Fruit fly (Drosophila melanogaster) whole organism, embryonic: ENCODE data around the gene Notum.

ENCODE experiments used
- Asciz ChIP-seq: fragments of 200-800 bp; sonication (Bioruptor generic); optimal IDR thresholded peaks from 2 replicates; lab custom pipeline; 2017; ENCODE audit warnings: missing biosample characterization, mild to moderate bottlenecking, missing genetic modification characterization, missing genetic modification reagents
- C15 ChIP-seq: fragments of 200-800 bp; sonication (Bioruptor generic); IDR thresholded peaks from 3 replicates; pipeline ENCODE4 v1.3.6; 2022; ENCODE audit warnings: missing biosample characterization, missing genetic modification characterization
- CG11247 ChIP-seq: fragments of 200-800 bp; sonication (Bioruptor generic); IDR thresholded peaks from 2 replicates; pipeline ENCODE4 v1.3.6; 2022; ENCODE audit warnings: missing biosample characterization, missing genetic modification characterization
- CG11398 ChIP-seq: fragments of 200-800 bp; sonication (Bioruptor generic); optimal IDR thresholded peaks from 2 replicates; lab custom pipeline; 2016; ENCODE audit warnings: missing biosample characterization, missing genetic modification characterization
- CG11696 ChIP-seq: fragments of 200-800 bp; sonication (Bioruptor generic); IDR thresholded peaks from 2 replicates; pipeline ENCODE4 v1.3.6; 2022; ENCODE audit warnings: missing biosample characterization, missing genetic modification characterization
- CG14667 ChIP-seq: fragments of 200-800 bp; sonication (Bioruptor generic); IDR thresholded peaks from 2 replicates; pipeline ENCODE4 v1.3.6; 2022; ENCODE audit warnings: missing biosample characterization, missing genetic modification characterization
- CG17612 ChIP-seq: fragments of 200-800 bp; sonication (Bioruptor generic); IDR thresholded peaks from 2 replicates; pipeline ENCODE4 v1.3.6; 2022; ENCODE audit warnings: missing biosample characterization, missing genetic modification characterization
- CG2116 ChIP-seq: fragments of 200-800 bp; sonication (Bioruptor generic); optimal IDR thresholded peaks from 3 replicates; lab custom pipeline; 2018; ENCODE audit warnings: missing biosample characterization, mild to moderate bottlenecking, missing genetic modification characterization
- CG2202 ChIP-seq: fragments of 200-800 bp; sonication (Bioruptor generic); optimal IDR thresholded peaks from 2 replicates; lab custom pipeline; 2018; ENCODE audit warnings: missing biosample characterization, mild to moderate bottlenecking, missing genetic modification characterization
- CG2889 ChIP-seq: fragments of 200-800 bp; sonication (Bioruptor generic); IDR thresholded peaks from 3 replicates; pipeline ENCODE4 v1.3.6; 2022; ENCODE audit warnings: missing biosample characterization, missing genetic modification characterization
- CG30403 ChIP-seq: fragments of 200-800 bp; sonication (Bioruptor generic); optimal IDR thresholded peaks from 3 replicates; lab custom pipeline; 2016; ENCODE audit warnings: missing biosample characterization, missing genetic modification characterization
- CG3726 ChIP-seq: fragments of 200-800 bp; sonication (Bioruptor generic); IDR thresholded peaks from 3 replicates; pipeline ENCODE4, ENCODE4 v1.3.6; 2022; ENCODE audit warnings: missing biosample characterization, missing genetic modification characterization
- CG4328 ChIP-seq: fragments of 200-800 bp; sonication (Bioruptor generic); optimal IDR thresholded peaks from 3 replicates; lab custom pipeline; 2017; ENCODE audit warnings: missing biosample characterization, missing genetic modification reagents, missing genetic modification characterization
- CG4360 ChIP-seq: fragments of 200-800 bp; sonication (Bioruptor generic); IDR thresholded peaks from 2 replicates; pipeline ENCODE4 v1.3.6; 2022; ENCODE audit warnings: missing biosample characterization, missing genetic modification characterization
- CkIIα-i1 ChIP-seq: fragments of 200-800 bp; sonication (Bioruptor generic); IDR thresholded peaks from 2 replicates; pipeline ENCODE4 v1.3.6; 2022; ENCODE audit warnings: missing biosample characterization, missing genetic modification characterization
- E2f1 ChIP-seq: fragments of 200-800 bp; sonication (Bioruptor generic); IDR thresholded peaks from 2 replicates; pipeline ENCODE4 v1.3.6; 2022; ENCODE audit warnings: missing biosample characterization, missing genetic modification characterization
- Elba2 ChIP-seq: fragments of 200-800 bp; sonication (Bioruptor generic); optimal IDR thresholded peaks from 3 replicates; lab custom pipeline; 2016; ENCODE audit warnings: missing biosample characterization, missing genetic modification characterization
- GATAe ChIP-seq: fragments of 200-800 bp; sonication (Bioruptor generic); conservative IDR thresholded peaks from 2 replicates; pipeline ENCODE4 v1.3.6; 2022; ENCODE audit warnings: missing biosample characterization, missing genetic modification characterization
- Jarid2 ChIP-seq: fragments of 200-800 bp; sonication (Bioruptor generic); optimal IDR thresholded peaks from 3 replicates; lab custom pipeline; 2017; ENCODE audit warnings: mild to moderate bottlenecking, missing biosample characterization, missing genetic modification reagents, missing genetic modification characterization
- Lim3 ChIP-seq: fragments of 200-800 bp; sonication (Bioruptor generic); IDR thresholded peaks from 2 replicates; pipeline ENCODE4 v1.3.6; 2022; ENCODE audit warnings: missing biosample characterization, missing genetic modification characterization
- Med ChIP-seq: fragments of 200-800 bp; sonication (Bioruptor generic); peaks from one replicate; lab custom pipeline; 2016; ENCODE audit warnings: missing biosample characterization, missing genetic modification characterization, mild to moderate bottlenecking, inconsistent platforms, moderate library complexity
- NK7.1 ChIP-seq: fragments of 200-800 bp; sonication (Bioruptor generic); optimal IDR thresholded peaks from 3 replicates; lab custom pipeline; 2016; ENCODE audit warnings: missing biosample characterization, missing genetic modification characterization
- Rfx ChIP-seq: fragments of 200-800 bp; sonication (Bioruptor generic); IDR thresholded peaks from 2 replicates; pipeline ENCODE4 v1.3.6; 2022; ENCODE audit warnings: missing biosample characterization, missing genetic modification characterization
- Stat92E ChIP-seq, 3 experiments: fragments of >200 bp in 2 of 3; fragments of 200-800 bp in 1 of 3; sonication (Bioruptor generic) in 1 of 3; optimal IDR thresholded peaks; 2 replicates each; lab custom pipeline; 2017 to 2019; ENCODE audit warnings: missing biosample characterization in 3 of 3, missing genetic modification characterization in 3 of 3, mild to moderate bottlenecking in 1 of 3, moderate library complexity in 1 of 3
- ara ChIP-seq: fragments of 200-800 bp; sonication (Bioruptor generic); IDR thresholded peaks from 2 replicates; pipeline ENCODE4 v1.3.6; 2022; ENCODE audit warnings: missing biosample characterization, missing genetic modification characterization
- crc ChIP-seq: fragments of 200-800 bp; sonication (Bioruptor generic); optimal IDR thresholded peaks from 2 replicates; lab custom pipeline; 2016; ENCODE audit warnings: missing biosample characterization, missing genetic modification characterization
- crp ChIP-seq, 2 experiments: fragments of 200-800 bp; sonication (Bioruptor generic); optimal IDR thresholded peaks; 2 replicates in 1 of 2; 3 replicates in 1 of 2; lab custom pipeline; 2017; ENCODE audit warnings: missing biosample characterization in 2 of 2, missing genetic modification characterization in 2 of 2, mild to moderate bottlenecking in 1 of 2, moderate library complexity in 1 of 2
- dm ChIP-seq: fragments of 200-800 bp; sonication (Bioruptor generic); optimal IDR thresholded peaks from 3 replicates; lab custom pipeline; 2016; ENCODE audit warnings: missing biosample characterization, missing genetic modification characterization
- eve ChIP-seq, 2 experiments: fragments of >200 bp; optimal IDR thresholded peaks; 2 replicates each; lab custom pipeline; 2017; ENCODE audit warnings: missing biosample characterization in 2 of 2, missing genetic modification characterization in 2 of 2
- fd64A ChIP-seq: fragments of 200-800 bp; sonication (Bioruptor generic); optimal IDR thresholded peaks from 3 replicates; lab custom pipeline; 2018; ENCODE audit warnings: missing biosample characterization, mild to moderate bottlenecking, missing genetic modification characterization
- grau ChIP-seq: fragments of 200-800 bp; optimal IDR thresholded peaks from 3 replicates; lab custom pipeline; 2019; ENCODE audit warnings: missing biosample characterization, mild to moderate bottlenecking, missing genetic modification characterization, moderate library complexity
- gt ChIP-seq: fragments of 200-800 bp; sonication (Bioruptor generic); IDR thresholded peaks from 2 replicates; pipeline ENCODE4 v1.3.6; 2022; ENCODE audit warnings: missing biosample characterization, missing genetic modification characterization
- inv ChIP-seq: fragments of 200-800 bp; sonication (Bioruptor generic); IDR thresholded peaks from 2 replicates; pipeline ENCODE4 v1.3.6; 2022; ENCODE audit warnings: missing biosample characterization, missing genetic modification characterization; ENCODE audit not compliant: partially characterized antibody
- ken ChIP-seq: fragments of 200-800 bp; sonication (Bioruptor generic); IDR thresholded peaks from 3 replicates; pipeline ENCODE4 v1.3.6; 2022; ENCODE audit warnings: missing biosample characterization, missing genetic modification characterization
- klu ChIP-seq: fragments of 200-800 bp; sonication (Bioruptor generic); IDR thresholded peaks from 2 replicates; pipeline ENCODE4 v1.3.6; 2022; ENCODE audit warnings: missing biosample characterization, missing genetic modification characterization
- lab ChIP-seq: fragments of 200-800 bp; sonication (Bioruptor generic); optimal IDR thresholded peaks from 3 replicates; lab custom pipeline; 2017; ENCODE audit warnings: missing biosample characterization, missing genetic modification characterization, mild to moderate bottlenecking, moderate library complexity, missing genetic modification reagents
- lola ChIP-seq, 3 experiments: fragments of >200 bp in 2 of 3; fragments of 200-800 bp in 1 of 3; sonication (Bioruptor generic) in 1 of 3; optimal IDR thresholded peaks; 2 replicates each; lab custom pipeline; 2017 to 2019; ENCODE audit warnings: missing biosample characterization in 3 of 3, missing genetic modification characterization in 3 of 3, mild to moderate bottlenecking in 1 of 3, moderate library complexity in 1 of 3
- onecut ChIP-seq: fragments of 200-800 bp; sonication (Bioruptor generic); IDR thresholded peaks from 2 replicates; pipeline ENCODE4 v1.3.6; 2022; ENCODE audit warnings: missing biosample characterization, missing genetic modification characterization
- otp ChIP-seq: fragments of 200-800 bp; sonication (Bioruptor generic); IDR thresholded peaks from 3 replicates; pipeline ENCODE4, ENCODE4 v1.3.6; 2022; ENCODE audit warnings: missing biosample characterization, missing genetic modification characterization
- pros ChIP-seq: fragments of 200-800 bp; sonication (Bioruptor generic); optimal IDR thresholded peaks from 3 replicates; lab custom pipeline; 2019; ENCODE audit warnings: missing biosample characterization, mild to moderate bottlenecking, missing genetic modification characterization, moderate library complexity
- sna ChIP-seq: fragments of 200-800 bp; sonication (Bioruptor generic); IDR thresholded peaks from 2 replicates; pipeline ENCODE4 v1.3.6; 2022; ENCODE audit warnings: missing biosample characterization, missing genetic modification characterization; ENCODE audit not compliant: partially characterized antibody
- so ChIP-seq: fragments of 200-800 bp; sonication (Bioruptor generic); IDR thresholded peaks from 3 replicates; pipeline ENCODE4 v1.3.6; 2022; ENCODE audit warnings: missing biosample characterization, missing genetic modification characterization
- sob ChIP-seq: fragments of 200-800 bp; sonication (Bioruptor generic); IDR thresholded peaks from 2 replicates; pipeline ENCODE4 v1.3.6; 2022; ENCODE audit warnings: missing biosample characterization, missing genetic modification characterization
- stwl ChIP-seq: fragments of 200-800 bp; sonication (Bioruptor generic); optimal IDR thresholded peaks from 3 replicates; lab custom pipeline; 2018; ENCODE audit warnings: missing biosample characterization, mild to moderate bottlenecking, missing genetic modification characterization, moderate library complexity
- sug ChIP-seq: fragments of 200-800 bp; optimal IDR thresholded peaks from 2 replicates; lab custom pipeline; 2019; ENCODE audit warnings: missing biosample characterization, mild to moderate bottlenecking, missing genetic modification characterization, moderate library complexity
- twi ChIP-seq: fragments of 200-800 bp; optimal IDR thresholded peaks from 2 replicates; lab custom pipeline; 2019; ENCODE audit warnings: missing biosample characterization, mild to moderate bottlenecking, missing genetic modification characterization, moderate library complexity
- unpg ChIP-seq: fragments of 200-800 bp; sonication (Bioruptor generic); optimal IDR thresholded peaks from 3 replicates; lab custom pipeline; 2018; ENCODE audit warnings: missing biosample characterization, mild to moderate bottlenecking, missing genetic modification characterization, moderate library complexity
- usp ChIP-seq: fragments of >200 bp; optimal IDR thresholded peaks from 2 replicates; lab custom pipeline; 2017; ENCODE audit warnings: missing biosample characterization, missing genetic modification characterization
- wdn ChIP-seq: fragments of 200-800 bp; sonication (Bioruptor generic); IDR thresholded peaks from 2 replicates; pipeline ENCODE4 v1.3.6; 2022; ENCODE audit warnings: missing biosample characterization, missing genetic modification characterization
- zfh2 ChIP-seq: fragments of 200-800 bp; sonication (Bioruptor generic); optimal IDR thresholded peaks from 2 replicates; lab custom pipeline; 2016; ENCODE audit warnings: missing biosample characterization, missing genetic modification characterization

Gene Notum

dm6 chr3L:16046387-16047066, 23.2 kb downstream of the Notum start (continued):
- TF ChIP-seq twi (tag; lab: Kevin White, UChicago), result no peak
- peak; percentile 63 for TF ChIP-seq Rfx (GFP tag; lab: Robert Waterston, UW)
- TF ChIP-seq Lim3 (GFP tag; lab: Robert Waterston, UW), result no peak
- TF ChIP-seq CG4328 (GFP tag; lab: Kevin White, UChicago), result peak; percentile 8
- peak; percentile 37 for TF ChIP-seq CG11398
- no peak for TF ChIP-seq crc (GFP tag; lab: Kevin White, UChicago)
- peak; percentile 16 for TF ChIP-seq grau (tag; lab: Kevin White, UChicago)
- peak; percentile 11 for TF ChIP-seq Asciz
- TF ChIP-seq lab (GFP tag; lab: Kevin White, UChicago), result peak; percentile 23
- TF ChIP-seq CG11696 (GFP tag; lab: Robert Waterston, UW), result no peak
- TF ChIP-seq stwl (tag; lab: Kevin White, UChicago), result no peak
- no peak for TF ChIP-seq CG17612
- no peak for TF ChIP-seq klu (GFP tag; lab: Robert Waterston, UW)
- TF ChIP-seq fd64A (GFP tag; lab: Kevin White, UChicago), result peak; percentile 22
- peak; percentile 26 for TF ChIP-seq pros
- TF ChIP-seq sna (GFP tag; lab: Robert Waterston, UW), result no peak
- no peak for TF ChIP-seq eve (GFP tag; optimal IDR thresholded peaks at IDR 0.05; lab: Kevin White, UChicago)
- TF ChIP-seq gt (GFP tag; lab: Robert Waterston, UW), result no peak
- peak; percentile 55; the same call in 1 of the 3 replicates for TF ChIP-seq otp (GFP tag; lab: Robert Waterston, UW)
- TF ChIP-seq CG11247, result peak; percentile 38; the same call in 1 of the 2 replicates
- peak; percentile 10 for TF ChIP-seq unpg
- TF ChIP-seq ara (GFP tag; lab: Robert Waterston, UW), result no peak
- TF ChIP-seq crp (GFP tag; optimal IDR thresholded peaks at IDR 0.05; lab: Kevin White, UChicago), result no peak
- TF ChIP-seq Stat92E (GFP tag; optimal IDR thresholded peaks at IDR 0.05; lab: Kevin White, UChicago), result peak in 1 of 3 experiments; percentile 86
- no peak for TF ChIP-seq CkIIα-i1 (GFP tag; lab: Robert Waterston, UW)
- TF ChIP-seq wdn (GFP tag; lab: Robert Waterston, UW), result no peak
- TF ChIP-seq ken (GFP tag; lab: Robert Waterston, UW), result no peak
- TF ChIP-seq lola (GFP tag; optimal IDR thresholded peaks at IDR 0.05; lab: Kevin White, UChicago), result no peak
- no peak for TF ChIP-seq CG14667 (GFP tag; lab: Robert Waterston, UW)
- TF ChIP-seq C15 (GFP tag; lab: Robert Waterston, UW), result no peak
- peak; percentile 51 for TF ChIP-seq CG4360
- TF ChIP-seq sob (GFP tag; lab: Robert Waterston, UW), result peak; percentile 67; the same call in 1 of the 2 replicates
- TF ChIP-seq so (GFP tag; lab: Robert Waterston, UW), result peak; percentile 24; the same call in 1 of the 3 replicates
- TF ChIP-seq CG30403 (GFP tag; lab: Kevin White, UChicago), result no peak
- no peak for TF ChIP-seq usp (GFP tag; lab: Kevin White, UChicago)
- TF ChIP-seq Med (GFP tag; lab: Kevin White, UChicago), result peak; percentile 92
- no peak; the same call in 1 of the 2 replicates for TF ChIP-seq inv
- peak; percentile 56 for TF ChIP-seq sug (tag; lab: Kevin White, UChicago)
- TF ChIP-seq Jarid2 (GFP tag; lab: Kevin White, UChicago), result peak; percentile 89
- TF ChIP-seq dm, result no peak
- TF ChIP-seq E2f1 (GFP tag; lab: Robert Waterston, UW), result no peak; the same call in 1 of the 2 replicates
- TF ChIP-seq CG2202 (tag; lab: Kevin White, UChicago), result no peak
- no peak for TF ChIP-seq NK7.1
- TF ChIP-seq CG2889, result no peak
- TF ChIP-seq zfh2 (GFP tag; lab: Kevin White, UChicago), result no peak
- TF ChIP-seq onecut, result peak; percentile 67
- no peak for TF ChIP-seq GATAe (GFP tag; lab: Robert Waterston, UW)
- no peak for TF ChIP-seq Elba2 (GFP tag; lab: Kevin White, UChicago)
- no peak for TF ChIP-seq CG3726 (GFP tag; lab: Robert Waterston, UW)
- TF ChIP-seq CG2116 (GFP tag; lab: Kevin White, UChicago), result no peak
